Worm (Caenorhabditis elegans): ENCODE results near the gene nep-3.

ce11 chrII:3869601-3870000 lies 7.4 kb downstream of the nep-3 start, which contains the start of gene oac-10:
- TF ChIP-seq nhr-11 (tag; optimal IDR thresholded peaks at IDR 0.05), result no peak
- no peak for TF ChIP-seq nfya-1 (tag; optimal IDR thresholded peaks at IDR 0.05)
- no peak for TF ChIP-seq sox-4 (tag; optimal IDR thresholded peaks at IDR 0.05)
- no peak for TF ChIP-seq hlh-30 (tag; optimal IDR thresholded peaks at IDR 0.05; ENCODE audit: insufficient read depth)
- TF ChIP-seq ama-1 (optimal IDR thresholded peaks at IDR 0.05), result no peak
- TF ChIP-seq pax-1 (tag; optimal IDR thresholded peaks at IDR 0.05), result no peak
